Worm (Caenorhabditis elegans): Measurements from ENCODE around the gene srw-17.

The srw-17 gene

ce11 chrV:15310780-15311179 is 34.0 kb upstream of the srw-17 start, which contains the start of gene irld-62:
irld-62 (plus strand) TSS chrV:15311080.
- TF ChIP-seq fkh-10 (GFP tag; optimal IDR thresholded peaks at IDR 0.05) (no peak), nhr-77 (tag; optimal IDR thresholded peaks at IDR 0.05) (no peak), daf-12 (tag; optimal IDR thresholded peaks at IDR 0.05) (no peak), lin-39 (tag; optimal IDR thresholded peaks at IDR 0.05) (no peak), tbx-2 (tag; optimal IDR thresholded peaks at IDR 0.05) (no peak)

- TF ChIP-seq lin-15B (tag; optimal IDR thresholded peaks at IDR 0.05) (no peak), tbx-2 (tag; optimal IDR thresholded peaks at IDR 0.05) (no peak), fkh-10 (GFP tag; optimal IDR thresholded peaks at IDR 0.05) (no peak), ZK546.5 (tag; optimal IDR thresholded peaks at IDR 0.05) (no peak), elt-1 (tag; optimal IDR thresholded peaks at IDR 0.05) (no peak), nhr-11 (tag; optimal IDR thresholded peaks at IDR 0.05) (no peak), unc-39 (tag; optimal IDR thresholded peaks at IDR 0.05) (no peak), ceh-9 (tag; optimal IDR thresholded peaks at IDR 0.05) (no peak), nhr-25 (tag; optimal IDR thresholded peaks at IDR 0.05) (no peak), aly-2 (tag; optimal IDR thresholded peaks at IDR 0.05) (no peak), snpc-4 (tag; optimal IDR thresholded peaks at IDR 0.05) (no peak), lsy-12 (tag; optimal IDR thresholded peaks at IDR 0.05) (no peak), nhr-23 (tag; optimal IDR thresholded peaks at IDR 0.05) (no peak), elt-2 (tag; optimal IDR thresholded peaks at IDR 0.05) (no peak), jun-1 (tag; optimal IDR thresholded peaks at IDR 0.05) (no peak), ama-1 (optimal IDR thresholded peaks at IDR 0.05) (no peak), daf-12 (tag; optimal IDR thresholded peaks at IDR 0.05) (no peak), ceh-82 (tag; optimal IDR thresholded peaks at IDR 0.05) (no peak)
Measured at ce11 chrV:15309011-15309410, 32.2 kb upstream of the srw-17 start, which contains the start of gene srz-10. srz-10 (minus strand) TSS chrV:15309098.

- no peak for TF ChIP-seq nhr-11 (tag; optimal IDR thresholded peaks at IDR 0.05)
- TF ChIP-seq skn-1 (tag; optimal IDR thresholded peaks at IDR 0.05), result no peak
- no peak for TF ChIP-seq ceh-9 (tag; optimal IDR thresholded peaks at IDR 0.05)
- TF ChIP-seq ceh-82 (tag; optimal IDR thresholded peaks at IDR 0.05), result no peak
- TF ChIP-seq ceh-28 (tag; optimal IDR thresholded peaks at IDR 0.05), result no peak
- no peak for TF ChIP-seq ama-1 (optimal IDR thresholded peaks at IDR 0.05)
- TF ChIP-seq sea-2 (GFP tag; optimal IDR thresholded peaks at IDR 0.05), result no peak
- TF ChIP-seq nhr-237 (tag; optimal IDR thresholded peaks at IDR 0.05), result no peak
- TF ChIP-seq fkh-2 (tag; optimal IDR thresholded peaks at IDR 0.05), result no peak
- no peak for TF ChIP-seq pqm-1 (tag; optimal IDR thresholded peaks at IDR 0.05)
- no peak for TF ChIP-seq elt-1 (tag; optimal IDR thresholded peaks at IDR 0.05)
- no peak for TF ChIP-seq nhr-25 (tag; optimal IDR thresholded peaks at IDR 0.05)
- no peak for TF ChIP-seq daf-12 (tag; optimal IDR thresholded peaks at IDR 0.05)
- no peak for TF ChIP-seq nhr-76 (tag; optimal IDR thresholded peaks at IDR 0.05)
- TF ChIP-seq eor-1 (tag; optimal IDR thresholded peaks at IDR 0.05), result no peak
- TF ChIP-seq jun-1 (tag; optimal IDR thresholded peaks at IDR 0.05), result no peak
- no peak for TF ChIP-seq nhr-43 (tag; optimal IDR thresholded peaks at IDR 0.05; ENCODE audit: poor library complexity, severe bottlenecking)
- no peak for TF ChIP-seq ztf-11 (tag; optimal IDR thresholded peaks at IDR 0.05)
Measured at ce11 chrV:15306745-15307144, 29.9 kb upstream of the srw-17 start, which contains the start of gene T26H8.4. T26H8.4 (minus strand) TSS chrV:15306845.

ce11 chrV:15305502-15305901 is 28.7 kb upstream of the srw-17 start, which contains the start of gene T26H8.5:
T26H8.5 (minus strand) TSS chrV:15305602.
- TF ChIP-seq egl-5 (tag; optimal IDR thresholded peaks at IDR 0.05) (no peak), fkh-10 (GFP tag; optimal IDR thresholded peaks at IDR 0.05) (no peak), aly-2 (tag; optimal IDR thresholded peaks at IDR 0.05) (no peak), ceh-82 (tag; optimal IDR thresholded peaks at IDR 0.05) (no peak), elt-2 (tag; optimal IDR thresholded peaks at IDR 0.05) (no peak), snpc-4 (tag; optimal IDR thresholded peaks at IDR 0.05) (no peak), mml-1 (tag; optimal IDR thresholded peaks at IDR 0.05) (no peak), nhr-28 (tag; optimal IDR thresholded peaks at IDR 0.05) (no peak), jun-1 (tag; optimal IDR thresholded peaks at IDR 0.05) (no peak), fkh-2 (tag; optimal IDR thresholded peaks at IDR 0.05) (no peak), nhr-12 (tag; optimal IDR thresholded peaks at IDR 0.05) (no peak), ceh-16 (tag; optimal IDR thresholded peaks at IDR 0.05) (no peak), lin-15B (tag; optimal IDR thresholded peaks at IDR 0.05) (no peak), lin-39 (tag; optimal IDR thresholded peaks at IDR 0.05) (no peak), sea-2 (GFP tag; optimal IDR thresholded peaks at IDR 0.05) (no peak)

- TF ChIP-seq ztf-11 (tag; optimal IDR thresholded peaks at IDR 0.05), result no peak
- no peak for TF ChIP-seq nhr-23 (tag; optimal IDR thresholded peaks at IDR 0.05)
- no peak for TF ChIP-seq nhr-77 (tag; optimal IDR thresholded peaks at IDR 0.05)
- no peak for TF ChIP-seq nhr-25 (tag; optimal IDR thresholded peaks at IDR 0.05)
- TF ChIP-seq lin-39 (tag; optimal IDR thresholded peaks at IDR 0.05), result no peak
- no peak for TF ChIP-seq ceh-16 (tag; optimal IDR thresholded peaks at IDR 0.05)
- no peak for TF ChIP-seq pqm-1 (tag; optimal IDR thresholded peaks at IDR 0.05)
- no peak for TF ChIP-seq nfya-1 (tag; optimal IDR thresholded peaks at IDR 0.05; ENCODE audit: insufficient read depth)
- no peak for TF ChIP-seq snpc-4 (tag; optimal IDR thresholded peaks at IDR 0.05)
- no peak for TF ChIP-seq nhr-76 (tag; optimal IDR thresholded peaks at IDR 0.05)
- TF ChIP-seq jun-1 (tag; optimal IDR thresholded peaks at IDR 0.05), result no peak
- no peak for TF ChIP-seq fkh-2 (tag; optimal IDR thresholded peaks at IDR 0.05)
- no peak for TF ChIP-seq eor-1 (tag; optimal IDR thresholded peaks at IDR 0.05)
- TF ChIP-seq ceh-82 (tag; optimal IDR thresholded peaks at IDR 0.05), result no peak
- no peak for TF ChIP-seq elt-1 (tag; optimal IDR thresholded peaks at IDR 0.05)
- no peak for TF ChIP-seq R02D3.7 (tag; optimal IDR thresholded peaks at IDR 0.05)
- no peak for TF ChIP-seq egl-27 (tag; optimal IDR thresholded peaks at IDR 0.05)
- no peak for TF ChIP-seq mml-1 (tag; optimal IDR thresholded peaks at IDR 0.05)
- TF ChIP-seq unc-62 (GFP tag; optimal IDR thresholded peaks at IDR 0.05), result no peak
Measured at ce11 chrV:15303625-15304024, 26.8 kb upstream of the srw-17 start, which contains the start of gene srx-48. srx-48 (minus strand) TSS chrV:15303725.
